Worm (Caenorhabditis elegans) whole organism, L4/young adult: ENCODE results near the gene K04G11.3.

Experiments
- W03F9.2 ChIP-seq: fragments of 150-350 bp; optimal IDR thresholded peaks from 2 replicates; lab custom pipeline; 2014; ENCODE audit warnings: missing biosample characterization, missing genetic modification characterization
- dao-5 ChIP-seq: sonication (generic microtip); optimal IDR thresholded peaks from 2 replicates; lab custom pipeline; 2016; ENCODE audit warnings: missing genotype, missing genetic modification characterization, moderate library complexity, missing compliant biosample characterization
- him-1 ChIP-seq: sonication (generic microtip); optimal IDR thresholded peaks from 2 replicates; lab custom pipeline; 2016; ENCODE audit warnings: missing genotype, missing genetic modification reagents, missing genetic modification characterization, missing compliant biosample characterization

ce11 chrX:14303078-14303477 lies 44.4 kb downstream of the K04G11.3 start, which contains the start of gene C11H1.5:
- TF ChIP-seq him-1 (tag; lab: Kevin White, UChicago) (no peak), dao-5 (tag; lab: Kevin White, UChicago) (no peak), W03F9.2 (tag; lab: Kevin White, UChicago) (no peak)
